Comparison of ENCODE assay signal across 6 worm cellular contexts in the genomic region with DNA sequence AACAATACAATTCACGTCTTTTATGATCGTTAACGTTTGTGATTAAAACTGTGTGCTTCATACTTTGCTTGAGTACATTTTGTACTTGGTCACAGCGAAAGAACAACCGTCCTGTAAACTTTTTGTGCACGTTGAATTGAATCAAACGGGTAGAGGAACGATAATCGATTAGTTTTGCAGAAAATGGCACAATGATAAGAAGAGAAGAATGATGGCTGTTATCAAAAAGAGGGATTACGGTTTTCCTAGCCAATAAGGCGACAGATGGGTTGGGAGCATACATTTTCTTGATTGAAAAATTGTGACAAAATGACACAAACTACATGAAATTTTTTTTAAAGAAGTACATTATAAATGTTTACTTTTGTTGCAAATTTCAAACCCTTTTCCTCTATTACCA.
TF ChIP-seq lines count a peak whose summit lies in the region.

No protein-coding gene starts in this region.

TF ChIP-seq in whole organism, L1 larva, 84 proteins besides CTCF, POLR2A, EP300 and RAD21:
- TF ChIP-seq lsy-2 (tag; optimal IDR thresholded peaks at IDR 0.05; lab: Kevin White, UChicago) (peak in 1 of 2 experiments; percentile 54), lin-35 (GFP tag; optimal IDR thresholded peaks at IDR 0.05; lab: Kevin White, UChicago) (peak in 1 of 2 experiments; percentile 26), elt-2 (tag; optimal IDR thresholded peaks at IDR 0.05; lab: Kevin White, UChicago) (peak; percentile 84), ces-1 (GFP tag; optimal IDR thresholded peaks at IDR 0.05; lab: Kevin White, UChicago) (no peak)

TF ChIP-seq in whole organism, L2 larva, 48 proteins besides CTCF, POLR2A, EP300 and RAD21:
- TF ChIP-seq zag-1 (tag; optimal IDR thresholded peaks at IDR 0.05; lab: Kevin White, UChicago) (no peak), fos-1 (tag; optimal IDR thresholded peaks at IDR 0.05; lab: Kevin White, UChicago) (peak; percentile 42), lsy-2 (tag; optimal IDR thresholded peaks at IDR 0.05; lab: Kevin White, UChicago) (peak in 1 of 2 experiments; percentile 45), gmeb-1 (tag; optimal IDR thresholded peaks at IDR 0.05; lab: Kevin White, UChicago) (peak; percentile 32), sma-9 (GFP tag; optimal IDR thresholded peaks at IDR 0.05; lab: Kevin White, UChicago) (peak; percentile 72), sma-9 (tag; optimal IDR thresholded peaks at IDR 0.05; lab: Kevin White, UChicago) (no peak), ceh-82 (tag; optimal IDR thresholded peaks at IDR 0.05; lab: Kevin White, UChicago) (no peak)

TF ChIP-seq in whole organism, L3 larva, 47 proteins besides CTCF, POLR2A, EP300 and RAD21:
- TF ChIP-seq ztf-11 (tag; optimal IDR thresholded peaks at IDR 0.05; lab: Kevin White, UChicago) (no peak), pqm-1 (tag; optimal IDR thresholded peaks at IDR 0.05; lab: Kevin White, UChicago) (peak; percentile 69), ceh-28 (tag; optimal IDR thresholded peaks at IDR 0.05; lab: Kevin White, UChicago) (peak; percentile 58), elt-3 (tag; optimal IDR thresholded peaks at IDR 0.05; lab: Kevin White, UChicago) (no peak), elt-2 (tag; optimal IDR thresholded peaks at IDR 0.05; lab: Kevin White, UChicago) (peak; percentile 84), nfya-1 (tag; optimal IDR thresholded peaks at IDR 0.05; lab: Kevin White, UChicago; ENCODE audit: insufficient read depth) (peak; percentile 64), hmg-11 (tag; optimal IDR thresholded peaks at IDR 0.05; lab: Kevin White, UChicago) (no peak)

TF ChIP-seq in whole organism, L4 larva, 104 proteins besides CTCF, POLR2A, EP300 and RAD21:
- TF ChIP-seq dmd-6 (GFP tag; IDR thresholded peaks at IDR 0.05; lab: Robert Waterston, UW), result peak; percentile 44; the same call in 1 of the 2 replicates
- TF ChIP-seq dve-1 (tag; optimal IDR thresholded peaks at IDR 0.05; lab: Kevin White, UChicago; ENCODE audit: insufficient read depth), result no peak
- TF ChIP-seq aha-1 (tag; lab: Kevin White, UChicago), result no peak
- TF ChIP-seq snpc-4 (tag; optimal IDR thresholded peaks at IDR 0.05; lab: Kevin White, UChicago), result no peak
- TF ChIP-seq vab-7 (GFP tag; IDR thresholded peaks at IDR 0.05; lab: Robert Waterston, UW), result no peak
- no peak for TF ChIP-seq nhr-111 (GFP tag; optimal IDR thresholded peaks at IDR 0.05; lab: Kevin White, UChicago)
- peak in 1 of 2 experiments; percentile 96 for TF ChIP-seq unc-62 (GFP tag; optimal IDR thresholded peaks at IDR 0.05 in 1 of 2; lab: Kevin White, UChicago)
- no peak for TF ChIP-seq unc-62 (tag; optimal IDR thresholded peaks at IDR 0.05; lab: Kevin White, UChicago)
- TF ChIP-seq arid-1 (GFP tag; conservative IDR thresholded peaks at IDR 0.05; lab: Robert Waterston, UW), result no peak
- peak; percentile 77 for TF ChIP-seq pqm-1 (tag; optimal IDR thresholded peaks at IDR 0.05; lab: Kevin White, UChicago)
- TF ChIP-seq nhr-28 (tag; optimal IDR thresholded peaks at IDR 0.05; lab: Kevin White, UChicago), result peak; percentile 47
- no peak for TF ChIP-seq rbr-2 (tag; optimal IDR thresholded peaks at IDR 0.05; lab: Kevin White, UChicago)
- no peak for TF ChIP-seq daf-16 (GFP tag; optimal IDR thresholded peaks at IDR 0.05; lab: Kevin White, UChicago)
- peak; percentile 14 for TF ChIP-seq daf-16 (tag; optimal IDR thresholded peaks at IDR 0.05; lab: Kevin White, UChicago)
TF ChIP-seq in whole organism, L4 larva: peak in this region for 5.

TF ChIP-seq in whole organism, late embryonic, 69 proteins besides CTCF, POLR2A, EP300 and RAD21:
- TF ChIP-seq elt-2 (tag; optimal IDR thresholded peaks at IDR 0.05; lab: Kevin White, UChicago) (peak; percentile 60), tbx-7 (tag; optimal IDR thresholded peaks at IDR 0.05; lab: Kevin White, UChicago) (no peak), C38D4.7 (GFP tag; optimal IDR thresholded peaks at IDR 0.05; lab: Kevin White, UChicago) (no peak)

TF ChIP-seq in whole organism, young adult, 124 proteins besides CTCF, POLR2A, EP300 and RAD21:
- TF ChIP-seq aptf-3 (GFP tag; IDR thresholded peaks at IDR 0.05; lab: Robert Waterston, UW) (no peak), nhr-80 (tag; optimal IDR thresholded peaks at IDR 0.05; lab: Kevin White, UChicago) (peak; percentile 58), ztf-3 (GFP tag; optimal IDR thresholded peaks at IDR 0.05; lab: Kevin White, UChicago) (no peak)
